Fruit fly (Drosophila melanogaster) whole organism, embryonic: ENCODE results near the gene Sfp26Ad.

Experiments
- Awh ChIP-seq: fragments of 200-800 bp; sonication (Bioruptor generic); IDR thresholded peaks from 2 replicates; pipeline ENCODE4, ENCODE4 v1.3.6; 2022; ENCODE audit warnings: missing biosample characterization, missing genetic modification characterization
- CG10431 ChIP-seq: fragments of 200-800 bp; sonication (Bioruptor generic); optimal IDR thresholded peaks from 3 replicates; lab custom pipeline; 2018; ENCODE audit warnings: missing biosample characterization, mild to moderate bottlenecking, missing genetic modification characterization
- CG11247 ChIP-seq: fragments of 200-800 bp; sonication (Bioruptor generic); IDR thresholded peaks from 2 replicates; pipeline ENCODE4 v1.3.6; 2022; ENCODE audit warnings: missing biosample characterization, missing genetic modification characterization
- CG11456 ChIP-seq: fragments of 200-800 bp; sonication (Bioruptor generic); IDR thresholded peaks from 3 replicates; pipeline ENCODE4 v1.3.6; 2022; ENCODE audit warnings: missing biosample characterization, missing genetic modification characterization
- CG11560 ChIP-seq: fragments of 200-800 bp; sonication (Bioruptor generic); IDR thresholded peaks from 3 replicates; pipeline ENCODE4 v1.3.6; 2022; ENCODE audit warnings: missing biosample characterization, missing genetic modification characterization
- CG12236 ChIP-seq: fragments of 200-800 bp; sonication (Bioruptor generic); optimal IDR thresholded peaks from 2 replicates; lab custom pipeline; 2016; ENCODE audit warnings: missing biosample characterization, missing genetic modification characterization
- CG12391 ChIP-seq: fragments of 200-800 bp; sonication (Bioruptor generic); optimal IDR thresholded peaks from 3 replicates; lab custom pipeline; 2018; ENCODE audit warnings: missing biosample characterization, mild to moderate bottlenecking, missing genetic modification characterization, moderate library complexity
- CG12744 ChIP-seq: fragments of 200-800 bp; sonication (Bioruptor generic); optimal IDR thresholded peaks from 2 replicates; lab custom pipeline; 2016; ENCODE audit warnings: missing biosample characterization, missing genetic modification characterization
- CG13287 ChIP-seq: fragments of 200-800 bp; sonication (Bioruptor generic); IDR thresholded peaks from 2 replicates; pipeline ENCODE4 v1.3.6; 2022; ENCODE audit warnings: missing biosample characterization, missing genetic modification characterization; ENCODE audit not compliant: partially characterized antibody
- CG14710 ChIP-seq: fragments of 200-800 bp; sonication (Bioruptor generic); optimal IDR thresholded peaks from 3 replicates; lab custom pipeline; 2019; ENCODE audit warnings: missing biosample characterization, mild to moderate bottlenecking, missing genetic modification characterization, moderate library complexity
- CG15479 ChIP-seq: fragments of 200-800 bp; sonication (Bioruptor generic); optimal IDR thresholded peaks from 3 replicates; lab custom pipeline; 2019; ENCODE audit warnings: missing biosample characterization, mild to moderate bottlenecking, missing genetic modification characterization, moderate library complexity
- CG17186 ChIP-seq: fragments of 200-800 bp; sonication (Bioruptor generic); optimal IDR thresholded peaks from 3 replicates; lab custom pipeline; 2017; ENCODE audit warnings: missing biosample characterization, missing genetic modification reagents, missing genetic modification characterization
- CG18599 ChIP-seq: fragments of 200-800 bp; sonication (Bioruptor generic); optimal IDR thresholded peaks from 3 replicates; lab custom pipeline; 2017; ENCODE audit warnings: missing biosample characterization, missing genetic modification characterization, mild to moderate bottlenecking, moderate library complexity, missing genetic modification reagents
- CG2202 ChIP-seq: fragments of 200-800 bp; sonication (Bioruptor generic); optimal IDR thresholded peaks from 2 replicates; lab custom pipeline; 2018; ENCODE audit warnings: missing biosample characterization, mild to moderate bottlenecking, missing genetic modification characterization
- CG3281 ChIP-seq: fragments of 200-800 bp; sonication (Bioruptor generic); optimal IDR thresholded peaks from 3 replicates; lab custom pipeline; 2017; ENCODE audit warnings: missing biosample characterization, mild to moderate bottlenecking, missing genetic modification characterization
- CG33213 ChIP-seq: fragments of 200-800 bp; sonication (Bioruptor generic); optimal IDR thresholded peaks from 3 replicates; lab custom pipeline; 2016; ENCODE audit warnings: missing biosample characterization, missing genetic modification characterization
- CG3407 ChIP-seq: fragments of 200-800 bp; sonication (Bioruptor generic); optimal IDR thresholded peaks from 2 replicates; lab custom pipeline; 2018; ENCODE audit warnings: missing biosample characterization, mild to moderate bottlenecking, missing genetic modification characterization
- CG4328 ChIP-seq: fragments of 200-800 bp; sonication (Bioruptor generic); optimal IDR thresholded peaks from 3 replicates; lab custom pipeline; 2017; ENCODE audit warnings: missing biosample characterization, missing genetic modification reagents, missing genetic modification characterization
- CG4730 ChIP-seq: fragments of 200-800 bp; sonication (Bioruptor generic); IDR thresholded peaks from 2 replicates; pipeline ENCODE4 v1.3.6; 2022; ENCODE audit warnings: missing biosample characterization, missing genetic modification characterization
- CG6683 ChIP-seq: fragments of 200-800 bp; sonication (Bioruptor generic); optimal IDR thresholded peaks from 2 replicates; lab custom pipeline; 2017; ENCODE audit warnings: missing biosample characterization, mild to moderate bottlenecking, missing genetic modification characterization, missing genetic modification reagents
- CG7928 ChIP-seq: fragments of 200-800 bp; sonication (Bioruptor generic); optimal IDR thresholded peaks from 2 replicates; lab custom pipeline; 2017; ENCODE audit warnings: missing biosample characterization, mild to moderate bottlenecking, missing genetic modification characterization
- CG8281 ChIP-seq: fragments of 200-800 bp; sonication (Bioruptor generic); optimal IDR thresholded peaks from 2 replicates; lab custom pipeline; 2018; ENCODE audit warnings: missing biosample characterization, mild to moderate bottlenecking, missing genetic modification characterization, moderate library complexity
- CG8359 ChIP-seq: fragments of 200-800 bp; sonication (Bioruptor generic); optimal IDR thresholded peaks from 2 replicates; lab custom pipeline; 2017; ENCODE audit warnings: missing biosample characterization, mild to moderate bottlenecking, missing genetic modification characterization, borderline replicate concordance
- CTCF ChIP-seq: fragments of 200-800 bp; sonication (Bioruptor generic); optimal IDR thresholded peaks from 2 replicates; lab custom pipeline; 2017; ENCODE audit warnings: missing biosample characterization, mild to moderate bottlenecking, missing genetic modification characterization, moderate library complexity
- CkIIα-i1 ChIP-seq: fragments of 200-800 bp; sonication (Bioruptor generic); IDR thresholded peaks from 2 replicates; pipeline ENCODE4 v1.3.6; 2022; ENCODE audit warnings: missing biosample characterization, missing genetic modification characterization
- Dll ChIP-seq: fragments of 200-800 bp; sonication (Bioruptor generic); IDR thresholded peaks from 4 replicates; pipeline ENCODE4 v1.3.6; 2022; ENCODE audit warnings: missing biosample characterization, missing genetic modification characterization; ENCODE audit not compliant: partially characterized antibody
- Elba2 ChIP-seq: fragments of 200-800 bp; sonication (Bioruptor generic); optimal IDR thresholded peaks from 3 replicates; lab custom pipeline; 2016; ENCODE audit warnings: missing biosample characterization, missing genetic modification characterization
- Ets65A ChIP-seq: fragments of 200-800 bp; sonication (Bioruptor generic); peaks from one replicate; lab custom pipeline; 2016; ENCODE audit warnings: missing biosample characterization, missing genetic modification characterization
- Fer3 ChIP-seq: fragments of 200-800 bp; sonication (Bioruptor generic); optimal IDR thresholded peaks from 2 replicates; lab custom pipeline; 2018; ENCODE audit warnings: missing biosample characterization, mild to moderate bottlenecking, missing genetic modification characterization, moderate library complexity
- Hey ChIP-seq: fragments of 200-800 bp; sonication (Bioruptor generic); optimal IDR thresholded peaks from 3 replicates; lab custom pipeline; 2018; ENCODE audit warnings: missing biosample characterization, mild to moderate bottlenecking, missing genetic modification characterization
- MTF-1 ChIP-seq: fragments of 200-800 bp; sonication (Bioruptor generic); optimal IDR thresholded peaks from 2 replicates; lab custom pipeline; 2018; ENCODE audit warnings: missing biosample characterization, mild to moderate bottlenecking, missing genetic modification characterization, borderline replicate concordance
- Neu2 ChIP-seq: fragments of 200-800 bp; sonication (Bioruptor generic); optimal IDR thresholded peaks from 3 replicates; lab custom pipeline; 2016; ENCODE audit warnings: missing biosample characterization, missing genetic modification characterization, borderline replicate concordance
- Nf-YA ChIP-seq: fragments of 200-800 bp; sonication (Bioruptor generic); IDR thresholded peaks from 2 replicates; pipeline ENCODE4 v1.3.6; 2022; ENCODE audit warnings: missing biosample characterization, missing genetic modification characterization
- Ravus ChIP-seq: fragments of 200-800 bp; sonication (Bioruptor generic); IDR thresholded peaks from 2 replicates; pipeline ENCODE4 v1.3.6; 2022; ENCODE audit warnings: missing biosample characterization, missing genetic modification characterization
- Side ChIP-seq: fragments of 200-800 bp; sonication (Bioruptor generic); optimal IDR thresholded peaks from 2 replicates; lab custom pipeline; 2016; ENCODE audit warnings: missing biosample characterization, missing genetic modification characterization
- bigmax ChIP-seq: fragments of 200-800 bp; sonication (Bioruptor generic); optimal IDR thresholded peaks from 2 replicates; lab custom pipeline; 2018; ENCODE audit warnings: missing biosample characterization, mild to moderate bottlenecking, missing genetic modification characterization
- cad ChIP-seq: fragments of >200 bp; optimal IDR thresholded peaks from 2 replicates; lab custom pipeline; 2017; ENCODE audit warnings: missing biosample characterization, missing genetic modification characterization
- danr ChIP-seq: fragments of 200-800 bp; sonication (Bioruptor generic); IDR thresholded peaks from 2 replicates; pipeline ENCODE4 v1.3.6; 2022; ENCODE audit warnings: missing biosample characterization, missing genetic modification characterization
- disco-r ChIP-seq: fragments of 200-800 bp; sonication (Bioruptor generic); optimal IDR thresholded peaks from 2 replicates; lab custom pipeline; 2016; ENCODE audit warnings: missing biosample characterization, missing genetic modification characterization
- dmrt99B ChIP-seq: fragments of 200-800 bp; sonication (Bioruptor generic); optimal IDR thresholded peaks from 2 replicates; lab custom pipeline; 2018; ENCODE audit warnings: missing biosample characterization, mild to moderate bottlenecking, missing genetic modification characterization, moderate library complexity
- emc ChIP-seq: fragments of 200-800 bp; sonication (Bioruptor generic); optimal IDR thresholded peaks from 2 replicates; lab custom pipeline; 2016; ENCODE audit warnings: missing biosample characterization, missing genetic modification characterization
- her ChIP-seq: fragments of 200-800 bp; sonication (Bioruptor generic); optimal IDR thresholded peaks from 2 replicates; lab custom pipeline; 2016; ENCODE audit warnings: missing biosample characterization, missing genetic modification characterization
- lola ChIP-seq, 3 experiments: fragments of >200 bp in 2 of 3; fragments of 200-800 bp in 1 of 3; sonication (Bioruptor generic) in 1 of 3; optimal IDR thresholded peaks; 2 replicates each; lab custom pipeline; 2017 to 2019; ENCODE audit warnings: missing biosample characterization in 3 of 3, missing genetic modification characterization in 3 of 3, mild to moderate bottlenecking in 1 of 3, moderate library complexity in 1 of 3
- mld ChIP-seq: fragments of 200-800 bp; sonication (Bioruptor generic); IDR thresholded peaks from 3 replicates; pipeline ENCODE4 v1.3.6; 2022; ENCODE audit warnings: missing biosample characterization, missing genetic modification characterization; ENCODE audit not compliant: partially characterized antibody
- sc ChIP-seq, 3 experiments: fragments of >200 bp in 2 of 3; fragments of 200-800 bp in 1 of 3; sonication (Bioruptor generic) in 1 of 3; optimal IDR thresholded peaks; 2 replicates in 2 of 3; 3 replicates in 1 of 3; lab custom pipeline; 2017; ENCODE audit warnings: mild to moderate bottlenecking in 1 of 3, missing biosample characterization in 1 of 3, missing genetic modification characterization in 1 of 3, missing genetic modification reagents in 1 of 3
- sr ChIP-seq: fragments of 200-800 bp; sonication (Bioruptor generic); IDR thresholded peaks from 3 replicates; pipeline ENCODE4 v1.3.6; 2022; ENCODE audit warnings: missing biosample characterization, missing genetic modification characterization
- ssp ChIP-seq: fragments of 200-800 bp; sonication (Bioruptor generic); IDR thresholded peaks from 2 replicates; pipeline ENCODE4 v1.3.6; 2022; ENCODE audit warnings: missing biosample characterization, missing genetic modification characterization
- ttk ChIP-seq: fragments of 200-800 bp; sonication (Bioruptor generic); IDR thresholded peaks from 2 replicates; pipeline ENCODE4 v2.1.2; 2022; ENCODE audit warnings: missing biosample characterization, missing genetic modification characterization
- vnd ChIP-seq: fragments of 200-800 bp; sonication (Bioruptor generic); IDR thresholded peaks from 3 replicates; pipeline ENCODE4 v1.3.6; 2022; ENCODE audit warnings: missing biosample characterization, missing genetic modification characterization; ENCODE audit not compliant: partially characterized antibody
- zen ChIP-seq: fragments of 200-800 bp; sonication (Bioruptor generic); optimal IDR thresholded peaks from 3 replicates; lab custom pipeline; 2018; ENCODE audit warnings: missing biosample characterization, mild to moderate bottlenecking, missing genetic modification characterization, moderate library complexity
- zen2 ChIP-seq: fragments of 200-800 bp; sonication (Bioruptor generic); IDR thresholded peaks from 3 replicates; pipeline ENCODE4 v1.3.6; 2022; ENCODE audit warnings: missing biosample characterization, missing genetic modification characterization; ENCODE audit not compliant: partially characterized antibody

Gene Sfp26Ad

DNA sequence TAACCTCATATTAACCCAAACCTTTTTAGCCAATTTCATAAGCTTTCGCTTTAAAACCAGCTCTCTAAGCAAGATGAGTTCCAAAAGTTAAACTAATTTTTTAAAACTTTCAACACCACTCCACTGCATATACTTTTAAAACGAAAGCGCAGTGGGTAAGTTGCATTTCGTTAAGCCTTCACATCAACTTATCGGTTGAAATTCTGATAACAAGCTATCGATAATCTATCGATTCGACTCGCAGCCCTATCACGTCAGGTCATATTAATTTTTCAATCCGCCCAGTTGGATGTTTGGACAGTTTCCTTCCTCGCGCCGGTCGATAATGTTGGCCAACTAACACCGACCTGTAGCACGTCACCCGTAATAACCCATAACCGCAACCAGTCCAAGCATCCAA, 43.0 kb upstream of the Sfp26Ad start, which contains the start of gene ifc (continued):
- TF ChIP-seq CG7928 (GFP tag; lab: Kevin White, UChicago) (peak; percentile 98), CG12391 (tag; lab: Kevin White, UChicago) (peak; percentile 74), CG6683 (no peak), zen2 (GFP tag; lab: Robert Waterston, UW) (no peak), sr (GFP tag; lab: Robert Waterston, UW) (no peak), Ravus (no peak), Elba2 (GFP tag; lab: Kevin White, UChicago) (peak; percentile 52), CG11560 (no peak), CkIIα-i1 (no peak), zen (tag; lab: Kevin White, UChicago) (peak; percentile 22), Side (GFP tag; lab: Kevin White, UChicago) (peak; percentile 32), CG2202 (tag; lab: Kevin White, UChicago) (no peak), CG8281 (tag; lab: Kevin White, UChicago) (no peak), disco-r (GFP tag; lab: Kevin White, UChicago) (peak; percentile 19), CG10431 (GFP tag; lab: Kevin White, UChicago) (no peak), Dll (GFP tag; lab: Robert Waterston, UW) (no peak), CG3281 (peak; percentile 50), emc (GFP tag; lab: Kevin White, UChicago) (no peak), CG18599 (GFP tag; lab: Kevin White, UChicago) (peak; percentile 52), dmrt99B (tag; lab: Kevin White, UChicago) (no peak), CG8359 (GFP tag; lab: Kevin White, UChicago) (no peak), CG13287 (no peak), ttk (no peak), CG33213 (GFP tag; lab: Kevin White, UChicago) (peak; percentile 84), mld (GFP tag; lab: Robert Waterston, UW) (no peak), CG12236 (GFP tag; lab: Kevin White, UChicago) (no peak), CG12744 (GFP tag; lab: Kevin White, UChicago) (peak; percentile 39), CG15479 (GFP tag; lab: Kevin White, UChicago) (no peak), CG3407 (GFP tag; lab: Kevin White, UChicago) (no peak), CG14710 (tag; lab: Kevin White, UChicago) (peak; percentile 81), CTCF (peak; percentile 20), Fer3 (tag; lab: Kevin White, UChicago) (peak; percentile 64), Nf-YA (GFP tag; lab: Robert Waterston, UW) (no peak), bigmax (GFP tag; lab: Kevin White, UChicago) (peak; percentile 40), CG11247 (no peak), Hey (no peak), CG4328 (GFP tag; lab: Kevin White, UChicago) (peak; percentile 24), CG17186 (GFP tag; lab: Kevin White, UChicago) (peak; percentile 66), Ets65A (GFP tag; lab: Kevin White, UChicago) (peak; percentile 95), ssp (no peak), sc (optimal IDR thresholded peaks at IDR 0.05; lab: Kevin White, UChicago) (no peak), sc (GFP tag; optimal IDR thresholded peaks at IDR 0.05; lab: Kevin White, UChicago) (no peak), vnd (no peak), Neu2 (GFP tag; lab: Kevin White, UChicago) (peak; percentile 82), cad (no peak), CG4730 (no peak), danr (GFP tag; lab: Robert Waterston, UW) (no peak), MTF-1 (GFP tag; lab: Kevin White, UChicago) (no peak), lola (GFP tag; optimal IDR thresholded peaks at IDR 0.05; lab: Kevin White, UChicago) (peak in 2 of 3 experiments; percentile 29 to 99), her (GFP tag; lab: Kevin White, UChicago) (peak; percentile 71), CG11456 (GFP tag; lab: Robert Waterston, UW) (no peak), Awh (GFP tag; lab: Robert Waterston, UW) (no peak)
